Worm (Caenorhabditis elegans) whole organism, mixed stage, embryonic: Measurements from ENCODE around the gene T04A6.1.

Source experiments
- M03D4.4 ChIP-seq: sonication (generic microtip); optimal IDR thresholded peaks from 2 replicates; lab custom pipeline; 2017; ENCODE audit warnings: mild to moderate bottlenecking, missing genetic modification characterization, missing compliant biosample characterization
- bed-3 ChIP-seq: fragments of 200-800 bp; sonication (Bioruptor generic); optimal IDR thresholded peaks from 3 replicates; lab custom pipeline; 2018; ENCODE audit warnings: mild to moderate bottlenecking, missing genetic modification characterization, moderate library complexity, missing compliant biosample characterization
- blmp-1 ChIP-seq: fragments of 150-350 bp; optimal IDR thresholded peaks from 2 replicates; lab custom pipeline; 2014; ENCODE audit warnings: missing biosample characterization, missing genetic modification characterization
- ceh-39 ChIP-seq: fragments of 150-350 bp; optimal IDR thresholded peaks from 2 replicates; lab custom pipeline; 2014; ENCODE audit warnings: missing biosample characterization, missing genetic modification characterization
- ceh-43 ChIP-seq: fragments of 200-800 bp; sonication (Bioruptor generic); optimal IDR thresholded peaks from 2 replicates; lab custom pipeline; 2018; ENCODE audit warnings: mild to moderate bottlenecking, missing genetic modification characterization, moderate library complexity, missing compliant biosample characterization
- ceh-83 ChIP-seq: fragments of 200-800 bp; sonication (Bioruptor generic); optimal IDR thresholded peaks from 2 replicates; lab custom pipeline; 2018; ENCODE audit warnings: mild to moderate bottlenecking, missing genetic modification characterization, missing compliant biosample characterization
- ces-1 ChIP-seq: fragments of 150-350 bp; optimal IDR thresholded peaks from 2 replicates; lab custom pipeline; 2014; ENCODE audit warnings: missing biosample characterization, missing genetic modification reagents, missing genetic modification characterization
- cnd-1 ChIP-seq: fragments of 200-800 bp; sonication (Bioruptor generic); optimal IDR thresholded peaks from 2 replicates; lab custom pipeline; 2018; ENCODE audit warnings: mild to moderate bottlenecking, missing genetic modification characterization, missing compliant biosample characterization
- drap-1 ChIP-seq: fragments of 200-800 bp; sonication (Bioruptor generic); optimal IDR thresholded peaks from 3 replicates; lab custom pipeline; 2018; ENCODE audit warnings: mild to moderate bottlenecking, missing genetic modification characterization, missing compliant biosample characterization
- elt-1 ChIP-seq: sonication (generic microtip); optimal IDR thresholded peaks from 2 replicates; lab custom pipeline; 2017; ENCODE audit warnings: missing genetic modification characterization, mild to moderate bottlenecking, missing compliant biosample characterization, antibody characterized with exemption, moderate library complexity, borderline replicate concordance; ENCODE audit not compliant: insufficient read depth
- elt-3 ChIP-seq: fragments of 150-350 bp; optimal IDR thresholded peaks from 2 replicates; lab custom pipeline; 2014; ENCODE audit warnings: missing biosample characterization, missing genetic modification characterization
- flh-1 ChIP-seq: fragments of 200-800 bp; sonication (Bioruptor generic); optimal IDR thresholded peaks from 2 replicates; lab custom pipeline; 2018; ENCODE audit warnings: mild to moderate bottlenecking, missing genetic modification characterization, moderate library complexity, missing compliant biosample characterization
- ham-2 ChIP-seq: fragments of 200-800 bp; sonication (Bioruptor generic); optimal IDR thresholded peaks from 2 replicates; lab custom pipeline; 2018; ENCODE audit warnings: mild to moderate bottlenecking, missing genetic modification characterization, missing compliant biosample characterization
- hlh-1 ChIP-seq: fragments of 150-350 bp; optimal IDR thresholded peaks from 2 replicates; lab custom pipeline; 2014; ENCODE audit warnings: missing biosample characterization, missing genetic modification reagents, missing genetic modification characterization
- lin-13 ChIP-seq: fragments of 150-350 bp; optimal IDR thresholded peaks from 2 replicates; lab custom pipeline; 2014; ENCODE audit warnings: missing biosample characterization, missing genetic modification characterization
- lin-32 ChIP-seq: fragments of 200-800 bp; sonication (Bioruptor generic); optimal IDR thresholded peaks from 2 replicates; lab custom pipeline; 2018; ENCODE audit warnings: mild to moderate bottlenecking, missing genetic modification characterization, missing compliant biosample characterization
- lsy-2 ChIP-seq: fragments of 150-350 bp; optimal IDR thresholded peaks from 2 replicates; lab custom pipeline; 2014; ENCODE audit warnings: missing biosample characterization, missing genetic modification characterization
- mab-5 ChIP-seq: fragments of 150-350 bp; optimal IDR thresholded peaks from 2 replicates; lab custom pipeline; 2014; ENCODE audit warnings: missing biosample characterization, missing genetic modification characterization
- mep-1 ChIP-seq: fragments of 150-350 bp; optimal IDR thresholded peaks from 2 replicates; lab custom pipeline; 2017; ENCODE audit warnings: missing biosample characterization, missing genetic modification reagents, missing genetic modification characterization, inconsistent platforms
- mls-2 ChIP-seq: sonication (generic microtip); optimal IDR thresholded peaks from 2 replicates; lab custom pipeline; 2016; ENCODE audit warnings: mild to moderate bottlenecking, missing genetic modification characterization, moderate library complexity, missing compliant biosample characterization
- nhr-12 ChIP-seq: fragments of 150-350 bp; optimal IDR thresholded peaks from 2 replicates; lab custom pipeline; 2014; ENCODE audit warnings: missing biosample characterization, missing genetic modification characterization
- nhr-2 ChIP-seq: fragments of 150-350 bp; optimal IDR thresholded peaks from 2 replicates; lab custom pipeline; 2014; ENCODE audit warnings: missing biosample characterization, missing genetic modification characterization
- nhr-237 ChIP-seq: fragments of 150-350 bp; optimal IDR thresholded peaks from 2 replicates; lab custom pipeline; 2014; ENCODE audit warnings: missing biosample characterization, missing genetic modification characterization
- nhr-28 ChIP-seq: fragments of 150-350 bp; optimal IDR thresholded peaks from 2 replicates; lab custom pipeline; 2014; ENCODE audit warnings: missing biosample characterization, missing genetic modification characterization
- nhr-76 ChIP-seq: sonication (generic microtip); optimal IDR thresholded peaks from 2 replicates; lab custom pipeline; 2017; ENCODE audit warnings: missing biosample characterization, missing genetic modification characterization
- pha-4 ChIP-seq: fragments of 150-350 bp; optimal IDR thresholded peaks from 2 replicates; lab custom pipeline; 2018; ENCODE audit warnings: missing biosample characterization, missing genetic modification reagents, missing genetic modification characterization
- sem-2 ChIP-seq: fragments of 200-800 bp; sonication (Bioruptor generic); optimal IDR thresholded peaks from 2 replicates; lab custom pipeline; 2018; ENCODE audit warnings: mild to moderate bottlenecking, missing genetic modification characterization, missing compliant biosample characterization
- snpc-4 ChIP-seq: fragments of 150-350 bp; optimal IDR thresholded peaks from 2 replicates; lab custom pipeline; 2014; ENCODE audit warnings: missing biosample characterization, missing genetic modification characterization
- sptf-1 ChIP-seq: sonication (generic microtip); optimal IDR thresholded peaks from 2 replicates; lab custom pipeline; 2017; ENCODE audit warnings: mild to moderate bottlenecking, missing genetic modification characterization, moderate library complexity, missing compliant biosample characterization
- tbx-8 ChIP-seq: fragments of 200-800 bp; sonication (Bioruptor generic); optimal IDR thresholded peaks from 2 replicates; lab custom pipeline; 2018; ENCODE audit warnings: mild to moderate bottlenecking, missing genetic modification characterization, moderate library complexity, missing compliant biosample characterization
- unc-120 ChIP-seq: sonication (generic microtip); optimal IDR thresholded peaks from 2 replicates; lab custom pipeline; 2017; ENCODE audit warnings: missing genetic modification characterization, missing compliant biosample characterization; ENCODE audit not compliant: poor library complexity, severe bottlenecking
- unc-39 ChIP-seq: fragments of 150-350 bp; optimal IDR thresholded peaks from 2 replicates; lab custom pipeline; 2014; ENCODE audit warnings: missing biosample characterization, missing genetic modification characterization
- unc-62 ChIP-seq: fragments of 150-350 bp; optimal IDR thresholded peaks from 2 replicates; lab custom pipeline; 2014; ENCODE audit warnings: missing biosample characterization, missing genetic modification reagents, missing genetic modification characterization
- zip-8 ChIP-seq: fragments of 150-350 bp; optimal IDR thresholded peaks from 2 replicates; lab custom pipeline; 2014; ENCODE audit warnings: missing biosample characterization, missing genetic modification characterization
- ztf-11 ChIP-seq: fragments of 150-350 bp; optimal IDR thresholded peaks from 2 replicates; lab custom pipeline; 2014; ENCODE audit warnings: missing biosample characterization, missing genetic modification characterization

T04A6.1 gene

DNA sequence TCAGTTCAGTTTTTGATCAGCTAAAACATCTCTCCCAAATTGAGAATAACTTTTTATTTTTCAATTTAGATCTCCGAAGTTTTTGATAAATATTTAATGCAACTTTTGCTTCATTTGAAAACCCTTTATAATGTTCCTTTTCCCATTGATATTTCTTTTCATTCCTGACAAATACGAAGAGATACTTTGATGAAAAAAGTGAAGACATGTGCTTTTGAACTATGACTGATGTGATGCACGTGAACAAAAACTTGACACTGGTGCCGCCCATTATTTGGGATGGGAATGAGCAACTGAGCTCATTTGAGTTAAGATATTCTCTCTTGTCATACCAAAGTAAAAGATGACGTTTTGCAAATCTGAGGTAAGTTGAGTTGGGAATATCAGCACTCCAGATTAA lies at the start of gene T04A6.1:
Gene T04A6.1, plus strand, starts transcription at position 301 of the 400 bp plus-strand sequence.
- TF ChIP-seq mep-1 (tag; lab: Kevin White, UChicago): no peak
- TF ChIP-seq, all 35 proteins: peak for 0

DNA sequence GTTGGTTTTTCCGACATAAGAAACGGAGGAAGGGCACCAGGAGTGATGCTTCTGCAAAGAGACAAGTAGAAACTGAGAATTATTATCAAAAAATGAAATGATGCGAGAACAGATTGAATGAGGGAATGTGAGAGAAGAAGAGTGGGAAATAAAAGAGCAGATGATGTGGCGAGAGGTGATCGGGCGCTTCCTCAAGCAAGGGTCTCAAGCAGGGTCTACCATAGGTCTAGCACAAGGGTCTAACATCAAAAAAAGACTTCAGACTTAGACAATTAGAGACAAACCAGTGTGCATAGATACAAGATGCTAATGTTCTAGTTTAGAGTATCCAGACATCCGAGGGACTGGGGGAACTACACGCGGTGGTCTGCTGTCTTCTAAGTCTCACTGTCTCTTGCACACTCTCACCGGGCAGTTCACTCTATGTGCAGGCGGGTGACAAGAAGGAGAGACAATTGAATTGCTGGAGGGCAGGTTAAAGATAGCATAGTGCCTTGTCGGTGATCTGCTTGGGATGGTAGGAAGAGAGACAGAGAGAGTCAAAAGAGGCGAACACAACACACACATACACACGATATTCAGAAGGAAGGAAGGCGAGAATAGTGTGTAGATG lies 46.1 kb upstream of the T04A6.1 start, which contains the start of gene R13A5.7:
Gene R13A5.7, minus strand, starts transcription at position 51 of the 613 bp plus-strand sequence.
- TF ChIP-seq elt-1: no peak
- no peak for TF ChIP-seq ceh-83 (GFP tag; lab: Kevin White, UChicago)
- TF ChIP-seq elt-3 (tag; lab: Kevin White, UChicago): no peak
- TF ChIP-seq unc-120 (tag; lab: Kevin White, UChicago): peak; percentile 92
- TF ChIP-seq lin-32 (GFP tag; lab: Kevin White, UChicago): no peak
- TF ChIP-seq sem-2 (GFP tag; lab: Kevin White, UChicago): no peak
- no peak for TF ChIP-seq ztf-11 (tag; lab: Kevin White, UChicago)
- peak; percentile 76 for TF ChIP-seq ces-1 (GFP tag; lab: Kevin White, UChicago)
- TF ChIP-seq nhr-2 (tag; lab: Kevin White, UChicago): peak; percentile 46
- no peak for TF ChIP-seq nhr-76 (tag; lab: Kevin White, UChicago)
- TF ChIP-seq tbx-8: peak; percentile 17
- no peak for TF ChIP-seq blmp-1
- TF ChIP-seq cnd-1 (tag; lab: Kevin White, UChicago): peak; percentile 3
- TF ChIP-seq mls-2 (tag; lab: Kevin White, UChicago): peak; percentile 62
- peak; percentile 27 for TF ChIP-seq hlh-1 (tag; lab: Kevin White, UChicago)
- TF ChIP-seq ham-2: peak; percentile 81
- peak; percentile 13 for TF ChIP-seq pha-4 (tag; lab: Kevin White, UChicago)
- peak; percentile 37 for TF ChIP-seq mep-1 (tag; lab: Kevin White, UChicago)
- no peak for TF ChIP-seq mab-5 (tag; lab: Kevin White, UChicago)
- TF ChIP-seq ceh-43: no peak
- TF ChIP-seq flh-1: no peak
- TF ChIP-seq unc-62 (GFP tag; lab: Kevin White, UChicago): peak; percentile 84
- peak; percentile 2 for TF ChIP-seq nhr-237 (tag; lab: Kevin White, UChicago)
- TF ChIP-seq ceh-39 (tag; lab: Kevin White, UChicago): peak; percentile 19
- no peak for TF ChIP-seq bed-3 (GFP tag; lab: Kevin White, UChicago)
- peak; percentile 75 for TF ChIP-seq drap-1 (GFP tag; lab: Kevin White, UChicago)
- TF ChIP-seq nhr-28: no peak
- TF ChIP-seq lin-13 (tag; lab: Kevin White, UChicago): no peak
- no peak for TF ChIP-seq nhr-12
- TF ChIP-seq lsy-2 (tag; lab: Kevin White, UChicago): no peak
- TF ChIP-seq snpc-4: no peak
- no peak for TF ChIP-seq M03D4.4 (tag; lab: Kevin White, UChicago)
- TF ChIP-seq sptf-1 (tag; lab: Kevin White, UChicago): peak; percentile 67
- TF ChIP-seq zip-8 (tag; lab: Kevin White, UChicago): no peak
- no peak for TF ChIP-seq unc-39 (tag; lab: Kevin White, UChicago)
- TF ChIP-seq, all 35 proteins: peak for 15

DNA sequence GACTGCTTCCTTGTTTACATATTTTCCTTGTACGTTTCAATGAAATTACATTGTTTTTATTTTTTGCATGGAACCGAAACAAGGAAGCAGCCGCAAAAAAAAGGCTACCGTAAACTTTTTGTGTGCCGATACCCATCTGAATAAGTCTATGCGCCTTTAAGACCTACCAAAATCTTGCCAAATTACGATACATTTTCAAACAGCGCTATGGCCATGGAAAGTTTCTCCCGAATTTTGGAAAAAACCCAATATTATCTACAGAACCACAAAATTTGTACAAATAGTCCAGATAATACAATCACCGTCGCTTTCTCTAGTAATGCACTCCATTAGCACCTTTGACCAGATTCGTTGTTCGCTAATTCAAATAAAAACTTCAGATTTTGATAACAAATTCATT lies 44.6 kb upstream of the T04A6.1 start:
- no peak for TF ChIP-seq ces-1 (GFP tag; lab: Kevin White, UChicago)
- TF ChIP-seq ztf-11 (tag; lab: Kevin White, UChicago): no peak
- TF ChIP-seq lin-32 (GFP tag; lab: Kevin White, UChicago): no peak
- no peak for TF ChIP-seq unc-39 (tag; lab: Kevin White, UChicago)
- no peak for TF ChIP-seq nhr-76 (tag; lab: Kevin White, UChicago)
- TF ChIP-seq mep-1 (tag; lab: Kevin White, UChicago): no peak
- TF ChIP-seq sptf-1 (tag; lab: Kevin White, UChicago): no peak
- no peak for TF ChIP-seq ceh-83 (GFP tag; lab: Kevin White, UChicago)
- no peak for TF ChIP-seq nhr-237 (tag; lab: Kevin White, UChicago)
- TF ChIP-seq blmp-1: no peak
